Worm (Caenorhabditis elegans): ENCODE results near the gene F16H6.7.

The F16H6.7 gene

DNA sequence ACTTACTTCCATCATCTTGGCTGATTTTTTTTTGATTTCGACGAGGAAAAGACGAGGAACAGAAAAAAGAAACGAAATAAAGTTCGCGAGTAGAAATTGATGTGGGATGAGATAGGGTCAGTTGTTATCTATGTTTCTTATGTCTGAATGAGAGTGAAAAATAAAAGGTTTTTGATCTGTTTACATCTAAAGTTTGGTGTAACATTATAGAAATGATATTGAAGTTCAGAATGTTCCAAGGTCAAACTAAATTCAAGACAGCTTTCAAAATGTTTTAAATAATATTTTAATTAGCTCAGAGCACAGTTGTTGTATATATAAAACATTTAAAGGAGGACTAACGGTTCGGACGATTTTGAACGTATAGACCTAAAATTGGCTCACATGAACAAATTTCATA lies at the start of gene F16H6.7:
Gene F16H6.7 (minus strand): TSS at position 101 of the 400 bp plus-strand sequence.
- TF ChIP-seq klf-2 (GFP tag; conservative IDR thresholded peaks at IDR 0.05): no peak
- TF ChIP-seq ref-1 (GFP tag; conservative IDR thresholded peaks at IDR 0.05): no peak
- TF ChIP-seq cog-1 (tag; optimal IDR thresholded peaks at IDR 0.05): no peak
- no peak for TF ChIP-seq ztf-23 (GFP tag; IDR thresholded peaks at IDR 0.05)

DNA sequence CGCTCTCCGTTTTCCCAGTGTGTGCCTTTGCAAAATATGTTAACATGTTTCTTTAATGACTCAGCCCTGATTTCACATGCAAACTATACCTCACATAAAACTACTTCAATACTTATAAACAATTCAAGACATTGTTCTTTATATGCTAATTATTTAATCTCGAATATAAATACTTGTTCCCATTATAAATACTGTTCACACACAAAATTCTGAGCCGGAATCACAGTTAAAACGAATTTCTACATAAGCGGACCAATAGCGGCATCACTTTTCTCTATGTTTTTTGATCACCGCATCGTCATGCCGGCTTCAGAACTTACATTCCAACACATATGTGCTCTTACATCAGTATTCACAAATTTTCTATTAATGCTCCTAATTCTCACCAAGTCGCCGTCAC lies 45.5 kb upstream of the F16H6.7 start, which contains the start of gene R10E8.5:
Gene R10E8.5 (plus strand): TSS at position 301 of the 400 bp plus-strand sequence.
- TF ChIP-seq ztf-29 (GFP tag; IDR thresholded peaks at IDR 0.05) (no peak), ztf-23 (GFP tag; IDR thresholded peaks at IDR 0.05) (no peak), klf-2 (GFP tag; conservative IDR thresholded peaks at IDR 0.05) (no peak), med-1 (GFP tag; optimal IDR thresholded peaks at IDR 0.05; ENCODE audit: insufficient read depth) (no peak), tab-1 (GFP tag; IDR thresholded peaks at IDR 0.05) (no peak), T22C8.4 (GFP tag; IDR thresholded peaks at IDR 0.05) (no peak), ref-1 (GFP tag; conservative IDR thresholded peaks at IDR 0.05) (no peak), cog-1 (tag; optimal IDR thresholded peaks at IDR 0.05) (no peak), flt-1 (GFP tag; IDR thresholded peaks at IDR 0.05) (no peak)

DNA sequence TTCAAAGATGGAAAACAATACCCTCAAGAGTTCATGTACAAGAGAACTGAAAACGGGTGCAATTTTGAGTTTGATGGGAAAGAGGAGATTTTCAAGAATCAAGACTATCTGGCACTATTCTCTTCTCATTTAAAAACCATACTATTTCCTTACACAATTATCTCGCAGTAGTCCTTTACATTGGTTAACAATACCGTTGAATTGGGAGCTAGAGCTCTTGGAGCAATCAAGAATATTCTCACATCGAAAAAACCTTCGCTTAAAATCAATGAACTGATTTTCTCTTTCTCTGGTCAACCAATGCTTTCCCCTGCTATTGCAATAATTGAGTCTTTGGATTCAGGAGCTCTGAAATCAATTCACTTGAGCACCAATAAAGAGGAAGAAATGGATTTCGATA lies 44.5 kb upstream of the F16H6.7 start, which contains the start of gene R10E8.2:
Gene R10E8.2 (plus strand): TSS at position 301 of the 400 bp plus-strand sequence.
- no peak for TF ChIP-seq ztf-29 (GFP tag; IDR thresholded peaks at IDR 0.05)
- no peak for TF ChIP-seq T22C8.4 (GFP tag; IDR thresholded peaks at IDR 0.05)

DNA sequence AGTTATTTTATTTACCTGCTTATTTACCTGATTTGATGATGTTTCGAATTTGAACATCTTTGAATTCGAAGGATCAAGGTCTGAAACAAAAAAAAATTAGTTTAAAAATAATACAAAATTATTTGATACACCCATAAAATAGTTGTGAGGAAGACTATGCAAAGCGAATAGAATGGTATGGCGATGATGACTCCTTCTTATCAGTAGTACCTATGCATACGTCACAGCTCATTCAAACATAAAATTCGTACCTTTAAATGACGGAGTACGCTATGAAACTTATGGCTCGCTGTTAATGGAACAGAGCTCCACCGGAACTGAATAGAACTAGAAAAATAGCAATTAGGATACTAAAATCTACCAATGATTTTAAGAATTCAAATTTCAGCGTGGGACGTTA lies 43.3 kb upstream of the F16H6.7 start, which contains the start of gene R10E8.1:
Gene R10E8.1 (minus strand): TSS at position 178 of the 400 bp plus-strand sequence.
- TF ChIP-seq med-1 (GFP tag; optimal IDR thresholded peaks at IDR 0.05; ENCODE audit: insufficient read depth) (no peak), tab-1 (GFP tag; IDR thresholded peaks at IDR 0.05) (no peak), cog-1 (tag; optimal IDR thresholded peaks at IDR 0.05) (no peak), klf-2 (GFP tag; conservative IDR thresholded peaks at IDR 0.05) (no peak), ztf-23 (GFP tag; IDR thresholded peaks at IDR 0.05) (no peak), ztf-29 (GFP tag; IDR thresholded peaks at IDR 0.05) (no peak), ref-1 (GFP tag; conservative IDR thresholded peaks at IDR 0.05) (no peak), T22C8.4 (GFP tag; IDR thresholded peaks at IDR 0.05) (no peak), flt-1 (GFP tag; IDR thresholded peaks at IDR 0.05) (no peak)

DNA sequence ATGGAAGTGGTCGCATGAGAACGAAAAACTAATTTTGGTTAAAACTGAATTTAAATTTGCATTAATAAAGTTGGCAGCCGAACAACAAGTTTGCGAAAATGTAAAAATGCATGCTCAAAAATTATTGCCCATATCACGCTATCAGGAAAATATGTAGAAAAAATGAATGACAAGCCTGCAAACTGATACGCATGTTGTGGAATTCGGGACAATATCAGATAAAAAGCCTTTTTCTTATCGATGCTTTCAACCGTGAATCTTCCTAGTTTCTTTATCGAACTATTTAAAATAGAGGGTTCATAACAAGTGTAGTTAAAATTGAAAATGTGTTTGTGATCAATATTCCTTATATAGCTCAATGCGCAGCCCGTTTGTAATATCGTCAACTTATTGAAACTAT lies 37.1 kb upstream of the F16H6.7 start:
- TF ChIP-seq ref-1 (GFP tag; conservative IDR thresholded peaks at IDR 0.05) (no peak), med-1 (GFP tag; optimal IDR thresholded peaks at IDR 0.05; ENCODE audit: insufficient read depth) (no peak), T22C8.4 (GFP tag; IDR thresholded peaks at IDR 0.05) (no peak), flt-1 (GFP tag; IDR thresholded peaks at IDR 0.05) (no peak), ztf-23 (GFP tag; IDR thresholded peaks at IDR 0.05) (no peak), klf-2 (GFP tag; conservative IDR thresholded peaks at IDR 0.05) (no peak), ztf-29 (GFP tag; IDR thresholded peaks at IDR 0.05) (no peak), tab-1 (GFP tag; IDR thresholded peaks at IDR 0.05) (no peak), cog-1 (tag; optimal IDR thresholded peaks at IDR 0.05) (no peak)

DNA sequence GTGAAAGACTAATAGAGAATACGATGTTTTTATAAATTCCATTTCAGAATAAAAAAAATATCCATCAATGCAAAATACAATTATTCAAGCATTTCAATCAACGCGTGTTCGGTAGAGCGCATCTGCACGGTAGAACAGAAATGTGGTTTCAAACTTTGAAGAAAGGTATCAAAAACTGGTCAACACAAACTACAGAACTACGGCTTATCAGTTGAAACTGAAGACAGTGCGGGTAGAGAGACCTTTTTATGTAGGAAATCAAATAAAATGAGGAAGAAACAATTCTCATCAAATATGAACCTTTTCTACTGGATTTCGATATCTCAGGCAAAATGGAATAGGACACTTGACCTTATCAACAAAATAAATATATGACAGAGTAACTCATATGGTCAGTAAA lies 35.4 kb upstream of the F16H6.7 start:
- TF ChIP-seq ref-1 (GFP tag; conservative IDR thresholded peaks at IDR 0.05): no peak
- no peak for TF ChIP-seq flt-1 (GFP tag; IDR thresholded peaks at IDR 0.05)
- TF ChIP-seq ztf-23 (GFP tag; IDR thresholded peaks at IDR 0.05): no peak
- TF ChIP-seq cog-1 (tag; optimal IDR thresholded peaks at IDR 0.05): no peak
- TF ChIP-seq T22C8.4 (GFP tag; IDR thresholded peaks at IDR 0.05): no peak

DNA sequence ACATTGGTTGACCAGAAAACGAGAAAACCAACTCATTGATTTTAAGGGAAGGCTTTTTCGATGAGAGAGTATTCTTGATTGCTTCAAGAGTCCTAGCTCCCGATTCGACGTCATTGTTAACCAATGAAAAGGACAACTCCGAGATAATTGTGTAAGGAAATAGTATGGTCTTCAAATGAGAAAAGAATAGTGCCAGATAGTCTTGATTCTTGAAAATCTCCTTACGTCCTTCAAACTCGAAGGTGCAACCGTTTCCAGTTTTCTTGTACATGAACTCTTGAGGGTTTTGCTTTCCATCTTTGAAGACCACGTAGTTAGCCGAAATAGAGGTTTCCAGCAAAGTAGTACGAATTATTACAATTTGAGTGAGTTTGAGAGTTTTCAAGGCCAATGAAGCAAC lies 34.3 kb upstream of the F16H6.7 start:
- TF ChIP-seq med-1 (GFP tag; optimal IDR thresholded peaks at IDR 0.05; ENCODE audit: insufficient read depth): no peak

DNA sequence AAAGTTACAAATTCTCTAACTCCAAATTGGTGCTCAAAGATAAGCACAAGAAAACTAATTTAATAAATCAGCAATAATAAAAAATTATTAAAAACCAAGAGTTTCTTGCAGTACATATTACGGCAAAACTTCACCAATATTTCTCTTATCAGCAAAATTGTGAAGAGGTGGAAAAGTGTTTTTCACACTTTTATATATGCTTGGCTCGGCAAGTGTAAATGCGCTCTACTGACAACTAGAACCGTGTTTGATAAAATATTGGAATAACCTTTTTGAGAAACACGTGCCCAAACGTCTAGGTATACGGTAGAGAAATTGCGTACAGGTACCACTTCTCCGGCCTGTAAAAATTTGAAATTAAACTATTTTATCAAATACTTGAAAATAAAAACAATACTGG lies 32.4 kb upstream of the F16H6.7 start, which contains the start of gene R10E8.8:
Gene R10E8.8 (minus strand): TSS at position 343 of the 400 bp plus-strand sequence.
- no peak for TF ChIP-seq ztf-29 (GFP tag; IDR thresholded peaks at IDR 0.05)
- TF ChIP-seq ztf-23 (GFP tag; IDR thresholded peaks at IDR 0.05): no peak
- TF ChIP-seq tab-1 (GFP tag; IDR thresholded peaks at IDR 0.05): no peak
- TF ChIP-seq T22C8.4 (GFP tag; IDR thresholded peaks at IDR 0.05): no peak
- TF ChIP-seq cog-1 (tag; optimal IDR thresholded peaks at IDR 0.05): no peak
- no peak for TF ChIP-seq ref-1 (GFP tag; conservative IDR thresholded peaks at IDR 0.05)
- no peak for TF ChIP-seq klf-2 (GFP tag; conservative IDR thresholded peaks at IDR 0.05)
- TF ChIP-seq flt-1 (GFP tag; IDR thresholded peaks at IDR 0.05): no peak
- no peak for TF ChIP-seq med-1 (GFP tag; optimal IDR thresholded peaks at IDR 0.05; ENCODE audit: insufficient read depth)

DNA sequence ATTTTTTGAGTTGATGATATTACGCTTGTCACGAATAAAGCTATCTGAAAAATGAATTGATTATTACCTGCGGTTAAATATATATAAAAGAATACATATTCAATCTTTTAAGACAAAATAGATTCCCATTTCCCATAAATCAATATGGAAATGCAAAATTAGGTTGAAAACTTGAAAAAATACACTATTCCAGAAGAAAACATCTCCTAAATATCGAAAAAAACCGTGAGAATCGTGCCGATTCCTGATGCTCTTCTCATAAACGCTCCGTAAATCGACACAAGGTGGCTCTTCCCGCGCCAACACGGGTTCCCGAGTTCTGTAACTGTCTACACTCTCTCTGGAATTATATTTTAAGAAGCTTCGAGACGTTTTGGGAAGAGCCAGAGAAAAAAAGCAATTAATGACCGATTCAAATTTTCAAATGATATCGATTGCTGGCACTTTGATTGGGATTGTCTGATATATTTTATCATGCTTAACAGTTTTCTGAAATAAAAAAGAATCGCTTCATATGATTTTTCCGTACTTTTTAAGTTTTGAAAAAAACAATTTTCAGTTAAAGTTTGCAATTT lies 27.8 kb upstream of the F16H6.7 start, which contains the start of gene R10E8.3:
Gene R10E8.3 (minus strand): TSS at position 51 of the 575 bp plus-strand sequence.
- TF ChIP-seq med-1 (GFP tag; optimal IDR thresholded peaks at IDR 0.05; ENCODE audit: insufficient read depth): no peak
- no peak for TF ChIP-seq tab-1 (GFP tag; IDR thresholded peaks at IDR 0.05)
- no peak for TF ChIP-seq ref-1 (GFP tag; conservative IDR thresholded peaks at IDR 0.05)
- TF ChIP-seq ztf-23 (GFP tag; IDR thresholded peaks at IDR 0.05): no peak
- no peak for TF ChIP-seq klf-2 (GFP tag; conservative IDR thresholded peaks at IDR 0.05)
- TF ChIP-seq cog-1 (tag; optimal IDR thresholded peaks at IDR 0.05): no peak
- TF ChIP-seq ztf-29 (GFP tag; IDR thresholded peaks at IDR 0.05): no peak
- no peak for TF ChIP-seq T22C8.4 (GFP tag; IDR thresholded peaks at IDR 0.05)
- no peak for TF ChIP-seq flt-1 (GFP tag; IDR thresholded peaks at IDR 0.05)

DNA sequence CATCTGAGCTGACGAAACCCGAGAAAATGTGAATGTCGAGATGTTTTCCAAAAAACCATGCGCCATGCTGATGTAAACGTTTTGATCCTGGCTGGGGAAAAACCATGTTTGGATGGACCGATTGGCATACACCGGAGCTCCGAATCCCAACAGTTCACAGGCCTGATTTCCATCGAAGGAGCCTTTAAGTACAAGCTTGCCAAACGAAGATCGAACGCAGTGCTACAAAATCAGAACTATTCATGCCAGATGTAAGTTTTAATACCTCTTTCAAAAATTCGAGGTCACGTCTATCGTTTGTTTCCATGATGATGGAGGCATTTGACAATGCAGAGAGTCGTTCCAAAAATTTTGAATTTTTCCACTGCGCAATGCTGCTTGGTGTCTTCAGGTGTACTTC lies 26.8 kb upstream of the F16H6.7 start:
- TF ChIP-seq T22C8.4 (GFP tag; IDR thresholded peaks at IDR 0.05) (no peak), ztf-29 (GFP tag; IDR thresholded peaks at IDR 0.05) (no peak), tab-1 (GFP tag; IDR thresholded peaks at IDR 0.05) (no peak)

DNA sequence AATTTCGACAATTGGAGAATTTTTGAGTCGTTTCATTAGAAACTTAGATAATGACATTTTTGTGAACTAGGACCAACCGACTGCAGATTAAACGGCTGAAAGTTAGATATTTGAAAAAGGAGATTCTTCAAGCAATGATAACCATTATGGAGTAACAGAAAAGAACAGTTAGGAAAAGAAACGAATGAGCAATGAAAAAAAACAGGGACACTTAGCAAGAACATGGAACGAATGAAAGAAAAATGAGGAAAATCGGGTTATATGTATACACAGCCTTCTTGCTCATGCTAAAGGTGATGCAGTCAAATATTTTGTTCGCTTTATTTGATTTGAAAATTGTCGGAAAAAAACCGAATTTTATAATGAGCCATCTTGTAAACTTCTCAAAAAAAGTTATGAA lies 15.4 kb upstream of the F16H6.7 start, which contains the start of gene F16H6.10:
Gene F16H6.10 (minus strand): TSS at position 101 of the 400 bp plus-strand sequence.
- no peak for TF ChIP-seq ref-1 (GFP tag; conservative IDR thresholded peaks at IDR 0.05)
- TF ChIP-seq klf-2 (GFP tag; conservative IDR thresholded peaks at IDR 0.05): no peak
- no peak for TF ChIP-seq tab-1 (GFP tag; IDR thresholded peaks at IDR 0.05)
- TF ChIP-seq T22C8.4 (GFP tag; IDR thresholded peaks at IDR 0.05): no peak
- no peak for TF ChIP-seq med-1 (GFP tag; optimal IDR thresholded peaks at IDR 0.05; ENCODE audit: insufficient read depth)
- TF ChIP-seq ztf-29 (GFP tag; IDR thresholded peaks at IDR 0.05): no peak
- no peak for TF ChIP-seq cog-1 (tag; optimal IDR thresholded peaks at IDR 0.05)
- TF ChIP-seq ztf-23 (GFP tag; IDR thresholded peaks at IDR 0.05): no peak
- TF ChIP-seq flt-1 (GFP tag; IDR thresholded peaks at IDR 0.05): no peak

All from whole organism, midembryonic.